Worm (Caenorhabditis elegans) whole organism, L1 larva: Measurements from ENCODE around the gene gst-39.

Experiments used
- C04F5.9 ChIP-seq: sonication (generic microtip); optimal IDR thresholded peaks from 2 replicates; lab custom pipeline; 2016; ENCODE audit warnings: missing genetic modification characterization, missing compliant biosample characterization
- C34B4.2 ChIP-seq: sonication (generic microtip); optimal IDR thresholded peaks from 2 replicates; lab custom pipeline; 2017; ENCODE audit warnings: mild to moderate bottlenecking, missing genetic modification characterization, missing compliant biosample characterization
- Y116A8C.19 ChIP-seq: sonication (generic microtip); optimal IDR thresholded peaks from 2 replicates; lab custom pipeline; 2016; ENCODE audit warnings: missing compliant biosample characterization, missing genetic modification characterization, borderline replicate concordance
- aly-2 ChIP-seq: fragments of 150-350 bp; optimal IDR thresholded peaks from 2 replicates; lab custom pipeline; 2014; ENCODE audit warnings: missing biosample characterization, missing genetic modification characterization
- ama-1 ChIP-seq: fragments of 150-350 bp; optimal IDR thresholded peaks from 2 replicates; lab custom pipeline; 2014
- ceh-63 ChIP-seq: fragments of 200-800 bp; sonication (Bioruptor generic); optimal IDR thresholded peaks from 2 replicates; lab custom pipeline; 2018; ENCODE audit warnings: mild to moderate bottlenecking, missing genetic modification characterization, missing compliant biosample characterization
- ceh-82 ChIP-seq, 3 experiments: fragments of 150-350 bp in 1 of 3; sonication (generic microtip) in 2 of 3; optimal IDR thresholded peaks; 2 replicates each; lab custom pipeline; 2014 to 2017; ENCODE audit warnings: missing biosample characterization in 3 of 3, missing genetic modification characterization in 3 of 3
- ceh-90 ChIP-seq: sonication (generic microtip); optimal IDR thresholded peaks from 2 replicates; lab custom pipeline; 2016; ENCODE audit warnings: missing genetic modification characterization, missing compliant biosample characterization
- dpl-1 ChIP-seq, 3 experiments: fragments of 150-350 bp in 2 of 3; sonication (generic microtip) in 1 of 3; optimal IDR thresholded peaks; 2 replicates each; lab custom pipeline; 2014 to 2017; ENCODE audit warnings: missing biosample characterization in 3 of 3, missing genetic modification characterization in 3 of 3, missing genetic modification reagents in 3 of 3
- efl-3 ChIP-seq: fragments of 200-800 bp; sonication (Bioruptor generic); optimal IDR thresholded peaks from 2 replicates; lab custom pipeline; 2018; ENCODE audit warnings: mild to moderate bottlenecking, missing genetic modification characterization, missing compliant biosample characterization
- egl-13 ChIP-seq: sonication (generic microtip); optimal IDR thresholded peaks from 2 replicates; lab custom pipeline; 2016; ENCODE audit warnings: missing genotype, missing genetic modification reagents, missing genetic modification characterization, missing compliant biosample characterization
- egl-27 ChIP-seq, 2 experiments: fragments of 150-350 bp in 1 of 2; sonication (generic microtip); optimal IDR thresholded peaks; 3 replicates each; lab custom pipeline; 2017 to 2018; ENCODE audit warnings: missing biosample characterization in 2 of 2, missing genetic modification characterization in 2 of 2, missing genetic modification reagents in 2 of 2
- elt-2 ChIP-seq: sonication (generic microtip); optimal IDR thresholded peaks from 2 replicates; lab custom pipeline; 2016; ENCODE audit warnings: missing genetic modification characterization, mild to moderate bottlenecking, inconsistent platforms, missing compliant biosample characterization, missing genetic modification reagents
- elt-3 ChIP-seq, 6 experiments: fragments of 150-350 bp in 1 of 6; sonication (generic microtip); optimal IDR thresholded peaks; 2 replicates each; lab custom pipeline; 2017 to 2018; ENCODE audit warnings: missing biosample characterization in 6 of 6, missing genetic modification characterization in 6 of 6, inconsistent platforms in 1 of 6
- ets-5 ChIP-seq: fragments of 200-800 bp; sonication (Bioruptor generic); IDR thresholded peaks from 2 replicates; pipeline ENCODE4 v1.3.6; 2022; ENCODE audit warnings: missing genetic modification characterization, missing compliant biosample characterization
- fkh-10 ChIP-seq: sonication (generic microtip); optimal IDR thresholded peaks from 2 replicates; lab custom pipeline; 2017; ENCODE audit warnings: missing biosample characterization, missing genetic modification reagents, missing genetic modification characterization
- fkh-4 ChIP-seq: sonication (generic microtip); optimal IDR thresholded peaks from 2 replicates; lab custom pipeline; 2016; ENCODE audit warnings: missing compliant biosample characterization, missing genetic modification characterization, borderline replicate concordance
- fkh-8 ChIP-seq: sonication (generic microtip); optimal IDR thresholded peaks from 2 replicates; lab custom pipeline; 2016; ENCODE audit warnings: mild to moderate bottlenecking, missing genetic modification characterization, missing compliant biosample characterization
- fos-1 ChIP-seq: fragments of 150-350 bp; optimal IDR thresholded peaks from 2 replicates; lab custom pipeline; 2014; ENCODE audit warnings: missing biosample characterization, missing genetic modification characterization
- hlh-17 ChIP-seq: fragments of 200-800 bp; sonication (Bioruptor generic); optimal IDR thresholded peaks from 2 replicates; lab custom pipeline; 2018; ENCODE audit warnings: missing genetic modification characterization, mild to moderate bottlenecking, missing compliant biosample characterization, moderate library complexity, borderline replicate concordance
- hlh-4 ChIP-seq: sonication (generic microtip); optimal IDR thresholded peaks from 2 replicates; lab custom pipeline; 2016; ENCODE audit warnings: mild to moderate bottlenecking, missing genetic modification characterization, missing compliant biosample characterization
- irx-1 ChIP-seq: sonication (generic microtip); optimal IDR thresholded peaks from 2 replicates; lab custom pipeline; 2016; ENCODE audit warnings: missing genetic modification characterization, missing compliant biosample characterization
- isw-1 ChIP-seq: fragments of 200-800 bp; sonication (Bioruptor generic); IDR thresholded peaks from 2 replicates; pipeline ENCODE4 v1.3.6; 2022; ENCODE audit warnings: missing genetic modification characterization, missing compliant biosample characterization
- lin-14 ChIP-seq: fragments of 200-800 bp; sonication (Bioruptor generic); optimal IDR thresholded peaks from 2 replicates; lab custom pipeline; 2018; ENCODE audit warnings: mild to moderate bottlenecking, missing genetic modification characterization, moderate library complexity, missing compliant biosample characterization
- lin-35 ChIP-seq, 2 experiments: fragments of 150-350 bp; optimal IDR thresholded peaks; 2 replicates each; lab custom pipeline; 2014; ENCODE audit warnings: missing biosample characterization in 2 of 2, missing genetic modification characterization in 2 of 2, missing genetic modification reagents in 2 of 2
- lin-39 ChIP-seq: fragments of 150-350 bp; optimal IDR thresholded peaks from 2 replicates; lab custom pipeline; 2014; ENCODE audit warnings: missing biosample characterization, missing genetic modification reagents, missing genetic modification characterization
- lir-3 ChIP-seq: sonication (generic microtip); optimal IDR thresholded peaks from 2 replicates; lab custom pipeline; 2016; ENCODE audit warnings: mild to moderate bottlenecking, missing genetic modification characterization, moderate library complexity, missing compliant biosample characterization; ENCODE audit not compliant: poor library complexity
- mef-2 ChIP-seq: fragments of 150-350 bp; optimal IDR thresholded peaks from 2 replicates; lab custom pipeline; 2014; ENCODE audit warnings: missing biosample characterization, missing genetic modification characterization
- mep-1 ChIP-seq: fragments of 150-350 bp; optimal IDR thresholded peaks from 2 replicates; lab custom pipeline; 2014; ENCODE audit warnings: missing biosample characterization, missing genetic modification characterization
- nhr-12 ChIP-seq: sonication (generic microtip); optimal IDR thresholded peaks from 2 replicates; lab custom pipeline; 2017; ENCODE audit warnings: missing biosample characterization, missing genetic modification characterization
- nhr-19 ChIP-seq: fragments of 200-800 bp; sonication (Bioruptor generic); conservative IDR thresholded peaks from 2 replicates; pipeline ENCODE4 v1.3.6; 2022; ENCODE audit warnings: missing genetic modification characterization, missing compliant biosample characterization
- nhr-20 ChIP-seq: sonication (generic microtip); optimal IDR thresholded peaks from 2 replicates; lab custom pipeline; 2016; ENCODE audit warnings: mild to moderate bottlenecking, missing genetic modification characterization, missing compliant biosample characterization
- nhr-28 ChIP-seq: fragments of 150-350 bp; optimal IDR thresholded peaks from 2 replicates; lab custom pipeline; 2014; ENCODE audit warnings: missing biosample characterization, missing genetic modification characterization
- nhr-47 ChIP-seq: sonication (generic microtip); optimal IDR thresholded peaks from 2 replicates; lab custom pipeline; 2016; ENCODE audit warnings: mild to moderate bottlenecking, missing genetic modification characterization, moderate library complexity, missing compliant biosample characterization
- nhr-71 ChIP-seq: sonication (generic microtip); optimal IDR thresholded peaks from 2 replicates; lab custom pipeline; 2016; ENCODE audit warnings: mild to moderate bottlenecking, missing genetic modification characterization, moderate library complexity, missing compliant biosample characterization
- nhr-77 ChIP-seq: fragments of 150-350 bp; optimal IDR thresholded peaks from 2 replicates; lab custom pipeline; 2014; ENCODE audit warnings: missing biosample characterization, missing genetic modification characterization
- nhr-85 ChIP-seq: sonication (generic microtip); peaks from one replicate; lab custom pipeline; 2016; ENCODE audit warnings: missing genetic modification characterization, inconsistent platforms, missing compliant biosample characterization
- pax-3 ChIP-seq: fragments of 200-800 bp; sonication (Bioruptor generic); optimal IDR thresholded peaks from 2 replicates; lab custom pipeline; 2018; ENCODE audit warnings: mild to moderate bottlenecking, missing genetic modification characterization, moderate library complexity, missing compliant biosample characterization
- rnt-1 ChIP-seq: sonication (generic microtip); optimal IDR thresholded peaks from 2 replicates; lab custom pipeline; 2016; ENCODE audit warnings: mild to moderate bottlenecking, missing genetic modification characterization, moderate library complexity, missing compliant biosample characterization
- skn-1 ChIP-seq: fragments of 150-350 bp; optimal IDR thresholded peaks from 2 replicates; lab custom pipeline; 2014; ENCODE audit warnings: missing biosample characterization, missing genetic modification characterization
- snu-23 ChIP-seq: sonication (generic microtip); optimal IDR thresholded peaks from 2 replicates; lab custom pipeline; 2016; ENCODE audit warnings: missing genetic modification characterization, missing compliant biosample characterization
- sox-4 ChIP-seq: sonication (generic microtip); optimal IDR thresholded peaks from 2 replicates; lab custom pipeline; 2016; ENCODE audit warnings: missing genetic modification characterization, missing compliant biosample characterization
- sptf-1 ChIP-seq: fragments of 150-350 bp; optimal IDR thresholded peaks from 2 replicates; lab custom pipeline; 2014; ENCODE audit warnings: missing biosample characterization, missing genetic modification characterization
- sup-37 ChIP-seq: fragments of 200-800 bp; sonication (Bioruptor generic); optimal IDR thresholded peaks from 2 replicates; lab custom pipeline; 2018; ENCODE audit warnings: mild to moderate bottlenecking, missing genetic modification characterization, missing compliant biosample characterization
- swsn-7 ChIP-seq: sonication (generic microtip); optimal IDR thresholded peaks from 2 replicates; lab custom pipeline; 2016; ENCODE audit warnings: missing genetic modification characterization, missing compliant biosample characterization
- tbx-2 ChIP-seq: sonication (generic microtip); optimal IDR thresholded peaks from 2 replicates; lab custom pipeline; 2016; ENCODE audit warnings: missing genetic modification characterization, missing compliant biosample characterization
- tlp-1 ChIP-seq: fragments of 150-350 bp; optimal IDR thresholded peaks from 2 replicates; lab custom pipeline; 2014; ENCODE audit warnings: missing biosample characterization, missing genetic modification characterization
- unc-130 ChIP-seq: fragments of 150-350 bp; optimal IDR thresholded peaks from 2 replicates; lab custom pipeline; 2017; ENCODE audit warnings: missing biosample characterization, missing genetic modification characterization, inconsistent platforms
- unc-86 ChIP-seq: sonication (generic microtip); optimal IDR thresholded peaks from 2 replicates; lab custom pipeline; 2016; ENCODE audit warnings: missing genetic modification characterization, missing compliant biosample characterization
- vab-15 ChIP-seq: sonication (generic microtip); optimal IDR thresholded peaks from 2 replicates; lab custom pipeline; 2017; ENCODE audit warnings: missing genotype, mild to moderate bottlenecking, missing genetic modification characterization, missing compliant biosample characterization
- zip-4 ChIP-seq: fragments of 200-800 bp; sonication (Bioruptor generic); optimal IDR thresholded peaks from 2 replicates; lab custom pipeline; 2018; ENCODE audit warnings: mild to moderate bottlenecking, missing genetic modification characterization, moderate library complexity, missing compliant biosample characterization
- ztf-4 ChIP-seq: fragments of 150-350 bp; optimal IDR thresholded peaks from 2 replicates; lab custom pipeline; 2014; ENCODE audit warnings: missing biosample characterization, missing genetic modification characterization

The gst-39 gene

ce11 chrII:15165681-15166235 is 6.0 kb downstream of the gst-39 start, which contains the start of gene gst-27:
Gene gst-27 (minus strand): TSS chrII:15165731.
- TF ChIP-seq C34B4.2 (tag; lab: Kevin White, UChicago) (no peak), lin-39 (no peak), unc-86 (tag; lab: Kevin White, UChicago) (peak; percentile 49), fkh-4 (tag; lab: Kevin White, UChicago) (no peak), egl-13 (peak; percentile 73), rnt-1 (peak; percentile 89), lin-14 (peak; percentile 87), unc-130 (tag; lab: Kevin White, UChicago) (peak; percentile 33), efl-3 (peak; percentile 42), skn-1 (tag; lab: Kevin White, UChicago) (peak; percentile 84), aly-2 (tag; lab: Kevin White, UChicago) (peak; percentile 59), zip-4 (GFP tag; lab: Kevin White, UChicago) (peak; percentile 37), pax-3 (tag; lab: Kevin White, UChicago) (peak; percentile 64), dpl-1 (GFP tag; optimal IDR thresholded peaks at IDR 0.05; lab: Kevin White, UChicago) (peak; percentile 59 to 74 (median 67)), fos-1 (tag; lab: Kevin White, UChicago) (peak; percentile 83), egl-27 (tag; optimal IDR thresholded peaks at IDR 0.05; lab: Kevin White, UChicago) (peak; percentile 5 to 49), nhr-77 (tag; lab: Kevin White, UChicago) (peak; percentile 93), mef-2 (tag; lab: Kevin White, UChicago) (no peak), tbx-2 (peak; percentile 76), ceh-63 (no peak), isw-1 (GFP tag; lab: Robert Waterston, UW) (peak; percentile 49), ceh-82 (tag; optimal IDR thresholded peaks at IDR 0.05; lab: Kevin White, UChicago) (peak in 2 of 3 experiments; percentile 76 to 92), nhr-20 (peak; percentile 89), hlh-17 (no peak), sup-37 (GFP tag; lab: Kevin White, UChicago) (no peak), sox-4 (peak; percentile 46), C04F5.9 (tag; lab: Kevin White, UChicago) (peak; percentile 57), nhr-12 (tag; lab: Kevin White, UChicago) (no peak), nhr-47 (peak; percentile 90), tlp-1 (tag; lab: Kevin White, UChicago) (no peak), nhr-28 (no peak), nhr-71 (tag; lab: Kevin White, UChicago) (peak; percentile 90), ama-1 (lab: Kevin White, UChicago) (peak; percentile 14), hlh-4 (tag; lab: Kevin White, UChicago) (no peak), elt-2 (tag; lab: Kevin White, UChicago) (peak; percentile 55), Y116A8C.19 (no peak), ztf-4 (tag; lab: Kevin White, UChicago) (peak; percentile 45), fkh-10 (GFP tag; lab: Kevin White, UChicago) (peak; percentile 4), fkh-8 (tag; lab: Kevin White, UChicago) (peak; percentile 70), nhr-19 (GFP tag; lab: Robert Waterston, UW) (peak; percentile 81), lir-3 (tag; lab: Kevin White, UChicago) (peak; percentile 87), mep-1 (tag; lab: Kevin White, UChicago) (peak; percentile 92), ceh-90 (peak; percentile 42), snu-23 (peak; percentile 93), elt-3 (tag; optimal IDR thresholded peaks at IDR 0.05; lab: Kevin White, UChicago) (peak in 4 of 6 experiments; percentile 13 to 80 (median 60)), lin-35 (GFP tag; optimal IDR thresholded peaks at IDR 0.05; lab: Kevin White, UChicago) (peak; percentile 80 to 90), ets-5 (no peak), swsn-7 (tag; lab: Kevin White, UChicago) (peak; percentile 86), sptf-1 (tag; lab: Kevin White, UChicago) (no peak), irx-1 (tag; lab: Kevin White, UChicago) (peak; percentile 65), vab-15 (tag; lab: Kevin White, UChicago) (no peak), nhr-85 (peak; percentile 67)
